Worm (Caenorhabditis elegans) whole organism, young adult: ENCODE measurements around the gene tmem-24.

Experiments
- F10E7.11 ChIP-seq: sonication (generic microtip); optimal IDR thresholded peaks from 2 replicates; lab custom pipeline; 2017; ENCODE audit warnings: mild to moderate bottlenecking, missing genetic modification characterization, moderate library complexity, missing compliant biosample characterization
- F55B11.4 ChIP-seq: sonication (generic microtip); optimal IDR thresholded peaks from 2 replicates; lab custom pipeline; 2016; ENCODE audit warnings: missing compliant biosample characterization, missing genetic modification characterization, borderline replicate concordance; ENCODE audit not compliant: insufficient read depth
- K12H6.12 ChIP-seq: fragments of 200-800 bp; sonication (Bioruptor generic); optimal IDR thresholded peaks from 2 replicates; lab custom pipeline; 2018; ENCODE audit warnings: mild to moderate bottlenecking, missing genetic modification characterization, missing compliant biosample characterization
- Y56A3A.18 ChIP-seq: fragments of 200-800 bp; sonication (Bioruptor generic); IDR thresholded peaks from 2 replicates; pipeline ENCODE4 v1.3.6; 2022; ENCODE audit warnings: missing genetic modification reagents, missing genetic modification characterization, missing compliant biosample characterization
- Y79H2A.3 ChIP-seq: fragments of 200-800 bp; sonication (Bioruptor generic); conservative IDR thresholded peaks from 2 replicates; pipeline ENCODE4 v1.3.6; 2022; ENCODE audit warnings: missing genetic modification reagents, missing genetic modification characterization, missing compliant biosample characterization
- Y95B8A.8 ChIP-seq: fragments of 200-800 bp; sonication (Bioruptor generic); IDR thresholded peaks from 2 replicates; pipeline ENCODE4 v1.3.6; 2022; ENCODE audit warnings: missing genetic modification reagents, missing genetic modification characterization, missing compliant biosample characterization
- aptf-3 ChIP-seq: fragments of 200-800 bp; sonication (Bioruptor generic); IDR thresholded peaks from 2 replicates; pipeline ENCODE4 v1.3.6; 2022; ENCODE audit warnings: missing genetic modification characterization, missing compliant biosample characterization
- atf-7 ChIP-seq: sonication (generic microtip); optimal IDR thresholded peaks from 2 replicates; lab custom pipeline; 2017; ENCODE audit warnings: mild to moderate bottlenecking, missing genetic modification characterization, missing compliant biosample characterization
- ccch-3 ChIP-seq: fragments of 200-800 bp; sonication (Bioruptor generic); optimal IDR thresholded peaks from 2 replicates; lab custom pipeline; 2018; ENCODE audit warnings: mild to moderate bottlenecking, missing genetic modification characterization, missing compliant biosample characterization
- ceh-27 ChIP-seq: fragments of 200-800 bp; sonication (Bioruptor generic); optimal IDR thresholded peaks from 2 replicates; lab custom pipeline; 2018; ENCODE audit warnings: mild to moderate bottlenecking, missing genetic modification characterization, moderate library complexity, missing compliant biosample characterization
- ceh-40 ChIP-seq: fragments of 200-800 bp; sonication (Bioruptor generic); IDR thresholded peaks from 2 replicates; pipeline ENCODE4 v1.3.6; 2022; ENCODE audit warnings: missing genetic modification characterization, missing compliant biosample characterization
- chd-7 ChIP-seq: sonication (generic microtip); optimal IDR thresholded peaks from 2 replicates; lab custom pipeline; 2016; ENCODE audit warnings: mild to moderate bottlenecking, missing genetic modification characterization, moderate library complexity, missing compliant biosample characterization
- dox-1 ChIP-seq: fragments of 200-800 bp; sonication (Bioruptor generic); IDR thresholded peaks from 2 replicates; pipeline ENCODE4 v1.3.6; 2022; ENCODE audit warnings: missing genetic modification reagents, missing genetic modification characterization, missing compliant biosample characterization
- dpl-1 ChIP-seq: fragments of 150-350 bp; optimal IDR thresholded peaks from 2 replicates; lab custom pipeline; 2014; ENCODE audit warnings: missing biosample characterization, missing genetic modification reagents, missing genetic modification characterization
- efl-1 ChIP-seq: fragments of 150-350 bp; optimal IDR thresholded peaks from 2 replicates; lab custom pipeline; 2014; ENCODE audit warnings: missing biosample characterization, missing genetic modification reagents, missing genetic modification characterization
- gei-17 ChIP-seq: fragments of 200-800 bp; sonication (Bioruptor generic); optimal IDR thresholded peaks from 2 replicates; lab custom pipeline; 2018; ENCODE audit warnings: mild to moderate bottlenecking, missing genetic modification characterization, missing compliant biosample characterization
- hmg-1.2 ChIP-seq: fragments of 200-800 bp; sonication (Bioruptor generic); IDR thresholded peaks from 2 replicates; pipeline ENCODE4 v1.3.6; 2022; ENCODE audit warnings: missing genetic modification reagents, missing genetic modification characterization, missing compliant biosample characterization
- let-526 ChIP-seq: fragments of 200-800 bp; sonication (Bioruptor generic); IDR thresholded peaks from 2 replicates; pipeline ENCODE4 v1.3.6; 2022; ENCODE audit warnings: missing genetic modification reagents, missing genetic modification characterization, missing compliant biosample characterization
- lin-54 ChIP-seq: fragments of 200-800 bp; sonication (Bioruptor generic); optimal IDR thresholded peaks from 2 replicates; lab custom pipeline; 2018; ENCODE audit warnings: mild to moderate bottlenecking, missing genetic modification characterization, missing compliant biosample characterization
- madf-8 ChIP-seq: fragments of 200-800 bp; sonication (Bioruptor generic); conservative IDR thresholded peaks from 2 replicates; pipeline ENCODE4 v1.3.6; 2022; ENCODE audit warnings: missing genetic modification reagents, missing genetic modification characterization, missing compliant biosample characterization
- mcd-1 ChIP-seq: fragments of 200-800 bp; sonication (Bioruptor generic); IDR thresholded peaks from 2 replicates; pipeline ENCODE4 v1.3.6; 2022; ENCODE audit warnings: missing genetic modification reagents, missing genetic modification characterization, missing compliant biosample characterization
- nhr-120 ChIP-seq: fragments of 200-800 bp; sonication (Bioruptor generic); IDR thresholded peaks from 2 replicates; pipeline ENCODE4 v1.3.6; 2022; ENCODE audit warnings: missing genetic modification characterization, missing compliant biosample characterization
- nhr-80 ChIP-seq: sonication (generic microtip); optimal IDR thresholded peaks from 2 replicates; lab custom pipeline; 2016; ENCODE audit warnings: missing genetic modification characterization, missing compliant biosample characterization
- pbrm-1 ChIP-seq: fragments of 200-800 bp; sonication (Bioruptor generic); IDR thresholded peaks from 2 replicates; pipeline ENCODE4 v1.3.6; 2022; ENCODE audit warnings: missing genetic modification reagents, missing genetic modification characterization, missing compliant biosample characterization
- rec-8 ChIP-seq, 2 experiments: sonication (generic microtip); optimal IDR thresholded peaks; 2 replicates each; lab custom pipeline; 2016; ENCODE audit warnings: mild to moderate bottlenecking in 2 of 2, missing genetic modification characterization in 2 of 2, missing genetic modification reagents in 2 of 2, missing genotype in 2 of 2, missing biosample characterization in 1 of 2, missing compliant biosample characterization in 1 of 2, moderate library complexity in 1 of 2
- repo-1 ChIP-seq: sonication (generic microtip); optimal IDR thresholded peaks from 2 replicates; lab custom pipeline; 2017; ENCODE audit warnings: mild to moderate bottlenecking, missing genetic modification characterization, missing compliant biosample characterization
- sea-2 ChIP-seq: fragments of 200-800 bp; sonication (Bioruptor generic); IDR thresholded peaks from 2 replicates; pipeline ENCODE4 v1.3.6; 2022; ENCODE audit warnings: missing genetic modification characterization, missing compliant biosample characterization
- snpc-3.4 ChIP-seq: sonication (generic microtip); optimal IDR thresholded peaks from 2 replicates; lab custom pipeline; 2017; ENCODE audit warnings: missing genetic modification characterization, mild to moderate bottlenecking, missing compliant biosample characterization, antibody characterized with exemption, moderate library complexity, missing genotype, missing genetic modification reagents
- unc-130 ChIP-seq: sonication (generic microtip); optimal IDR thresholded peaks from 2 replicates; lab custom pipeline; 2016; ENCODE audit warnings: missing genetic modification reagents, missing genetic modification characterization, missing compliant biosample characterization
- xnd-1 ChIP-seq: sonication (generic microtip); optimal IDR thresholded peaks from 2 replicates; lab custom pipeline; 2016; ENCODE audit warnings: missing genotype, missing genetic modification reagents, missing genetic modification characterization, missing compliant biosample characterization
- zfh-2 ChIP-seq: fragments of 200-800 bp; sonication (Bioruptor generic); conservative IDR thresholded peaks from 2 replicates; pipeline ENCODE4 v1.3.6; 2022; ENCODE audit warnings: missing genetic modification reagents, missing genetic modification characterization, missing compliant biosample characterization
- ztf-25 ChIP-seq: fragments of 200-800 bp; sonication (Bioruptor generic); IDR thresholded peaks from 2 replicates; pipeline ENCODE4 v1.3.6; 2022; ENCODE audit warnings: missing genetic modification reagents, missing genetic modification characterization, missing compliant biosample characterization
- ztf-26 ChIP-seq: sonication (generic microtip); optimal IDR thresholded peaks from 2 replicates; lab custom pipeline; 2017; ENCODE audit warnings: missing genetic modification characterization, missing compliant biosample characterization
- ztf-3 ChIP-seq: fragments of 200-800 bp; sonication (Bioruptor generic); optimal IDR thresholded peaks from 2 replicates; lab custom pipeline; 2018; ENCODE audit warnings: mild to moderate bottlenecking, missing genetic modification characterization, missing compliant biosample characterization

tmem-24 gene

ce11 chrX:3683060-3683459 lies 38.4 kb upstream of the tmem-24 start:
- TF ChIP-seq Y95B8A.8 = no peak
- TF ChIP-seq atf-7 (tag; lab: Kevin White, UChicago) = no peak

- TF ChIP-seq F10E7.11 (tag; lab: Kevin White, UChicago) = no peak
- no peak for TF ChIP-seq repo-1
- no peak for TF ChIP-seq ztf-3 (GFP tag; lab: Kevin White, UChicago)
- TF ChIP-seq rec-8 (tag; optimal IDR thresholded peaks at IDR 0.05; lab: Kevin White, UChicago) = no peak
- no peak for TF ChIP-seq madf-8 (GFP tag; lab: Robert Waterston, UW)
- no peak for TF ChIP-seq Y79H2A.3 (GFP tag; lab: Robert Waterston, UW)
- TF ChIP-seq gei-17 (GFP tag; lab: Kevin White, UChicago) = no peak
- TF ChIP-seq sea-2 (GFP tag; lab: Robert Waterston, UW) = no peak
- no peak for TF ChIP-seq ceh-40 (GFP tag; lab: Robert Waterston, UW)
Measured at ce11 chrX:3680544-3681214, 36.0 kb upstream of the tmem-24 start, which contains the start of gene tsp-17. Gene tsp-17 (plus strand): TSS chrX:3681164.

- TF ChIP-seq atf-7 (tag; lab: Kevin White, UChicago) = peak; percentile 8
- no peak for TF ChIP-seq dpl-1
- TF ChIP-seq K12H6.12 (tag; lab: Kevin White, UChicago) = peak; percentile 57
- TF ChIP-seq repo-1 = no peak
- peak; percentile 20 for TF ChIP-seq efl-1 (GFP tag; lab: Kevin White, UChicago)
- TF ChIP-seq unc-130 = no peak
- peak; percentile 58 for TF ChIP-seq chd-7 (tag; lab: Kevin White, UChicago)
- TF ChIP-seq lin-54 (GFP tag; lab: Kevin White, UChicago) = peak; percentile 24
- TF ChIP-seq nhr-120 (GFP tag; lab: Robert Waterston, UW) = no peak
- TF ChIP-seq ceh-27 (GFP tag; lab: Kevin White, UChicago) = peak; percentile 68
- peak; percentile 48; the same call in 1 of the 2 replicates for TF ChIP-seq dox-1 (GFP tag; lab: Robert Waterston, UW)
- peak; percentile 54 for TF ChIP-seq nhr-80 (tag; lab: Kevin White, UChicago)
- peak; percentile 66 for TF ChIP-seq zfh-2 (GFP tag; lab: Robert Waterston, UW)
- peak; percentile 21 for TF ChIP-seq ztf-26 (tag; lab: Kevin White, UChicago)
- TF ChIP-seq mcd-1 (GFP tag; lab: Robert Waterston, UW) = peak; percentile 72
Measured at ce11 chrX:3678507-3679175, 33.9 kb upstream of the tmem-24 start, which contains the start of gene tag-52. Gene tag-52 (minus strand): TSS chrX:3678557.

- TF ChIP-seq ztf-25 (GFP tag; lab: Robert Waterston, UW) (no peak), sea-2 (GFP tag; lab: Robert Waterston, UW) (no peak), pbrm-1 (no peak), let-526 (GFP tag; lab: Robert Waterston, UW) (no peak), xnd-1 (tag; lab: Kevin White, UChicago) (no peak), Y56A3A.18 (GFP tag; lab: Robert Waterston, UW) (no peak), hmg-1.2 (GFP tag; lab: Robert Waterston, UW) (no peak), snpc-3.4 (tag; lab: Kevin White, UChicago) (no peak), aptf-3 (GFP tag; lab: Robert Waterston, UW) (no peak), ccch-3 (no peak), F55B11.4 (tag; lab: Kevin White, UChicago) (no peak)
- TF ChIP-seq, all 124 proteins: peak for 0
Measured at ce11 chrX:3673584-3674108, 28.9 kb upstream of the tmem-24 start, which contains the start of gene ceh-63. Gene ceh-63 (minus strand): TSS chrX:3674058.
